Worm (Caenorhabditis elegans) whole organism, L3 larva: ENCODE results near the gene dgk-1.

Experiments
- egl-27 ChIP-seq: sonication (generic microtip); optimal IDR thresholded peaks from 4 replicates; lab custom pipeline; 2017; ENCODE audit warnings: missing biosample characterization, missing genetic modification reagents, missing genetic modification characterization
- elt-3 ChIP-seq, 3 experiments: fragments of 150-350 bp in 1 of 3; sonication (generic microtip) in 2 of 3; optimal IDR thresholded peaks; 2 replicates in 2 of 3; 4 replicates in 1 of 3; lab custom pipeline; 2014 to 2017; ENCODE audit warnings: missing biosample characterization in 3 of 3, missing genetic modification characterization in 3 of 3
- lin-15B ChIP-seq: fragments of 150-350 bp; optimal IDR thresholded peaks from 2 replicates; lab custom pipeline; 2014; ENCODE audit warnings: missing biosample characterization, missing genetic modification characterization
- nhr-77 ChIP-seq: fragments of 150-350 bp; optimal IDR thresholded peaks from 2 replicates; lab custom pipeline; 2014; ENCODE audit warnings: missing biosample characterization, missing genetic modification characterization
- unc-62 ChIP-seq: fragments of 150-350 bp; sonication (generic microtip); optimal IDR thresholded peaks from 4 replicates; lab custom pipeline; 2014; ENCODE audit warnings: missing biosample characterization, missing genetic modification reagents, missing genetic modification characterization

ce11 chrX:1038347-1038746 lies 47.1 kb upstream of the dgk-1 start, which contains the start of gene F55A4.7:
- TF ChIP-seq egl-27 (tag; lab: Kevin White, UChicago): no peak
- no peak for TF ChIP-seq elt-3 (tag; optimal IDR thresholded peaks at IDR 0.05; lab: Kevin White, UChicago)
- TF ChIP-seq lin-15B (tag; lab: Kevin White, UChicago): no peak
- TF ChIP-seq nhr-77 (tag; lab: Kevin White, UChicago): no peak
- TF ChIP-seq unc-62 (GFP tag; lab: Kevin White, UChicago): no peak
